Fruit fly (Drosophila melanogaster) whole organism, embryonic: ENCODE results near the gene CG33654.

Source experiments
- Blimp-1 ChIP-seq: fragments of 200-800 bp; sonication (Bioruptor generic); optimal IDR thresholded peaks from 3 replicates; lab custom pipeline; 2018; ENCODE audit warnings: missing biosample characterization, missing genetic modification characterization, mild to moderate bottlenecking, moderate library complexity, missing genetic modification reagents
- CG10209 ChIP-seq: fragments of 200-800 bp; sonication (Bioruptor generic); optimal IDR thresholded peaks from 3 replicates; lab custom pipeline; 2017; ENCODE audit warnings: missing biosample characterization, mild to moderate bottlenecking, missing genetic modification characterization, missing genetic modification reagents
- CG10366 ChIP-seq: fragments of 200-800 bp; sonication (Bioruptor generic); IDR thresholded peaks from 2 replicates; pipeline ENCODE4 v1.3.6; 2022; ENCODE audit warnings: missing biosample characterization, missing genetic modification characterization
- CG10565 ChIP-seq: fragments of 200-800 bp; sonication (Bioruptor generic); optimal IDR thresholded peaks from 3 replicates; lab custom pipeline; 2016; ENCODE audit warnings: missing biosample characterization, mild to moderate bottlenecking, missing genetic modification characterization
- CG13296 ChIP-seq: fragments of 200-800 bp; sonication (Bioruptor generic); optimal IDR thresholded peaks from 3 replicates; lab custom pipeline; 2018; ENCODE audit warnings: missing biosample characterization, mild to moderate bottlenecking, missing genetic modification characterization
- CG15479 ChIP-seq: fragments of 200-800 bp; sonication (Bioruptor generic); optimal IDR thresholded peaks from 3 replicates; lab custom pipeline; 2019; ENCODE audit warnings: missing biosample characterization, mild to moderate bottlenecking, missing genetic modification characterization, moderate library complexity
- CG15601 ChIP-seq: fragments of 200-800 bp; sonication (Bioruptor generic); optimal IDR thresholded peaks from 3 replicates; lab custom pipeline; 2019; ENCODE audit warnings: missing biosample characterization, mild to moderate bottlenecking, missing genetic modification characterization, moderate library complexity
- CG1603 ChIP-seq: fragments of 200-800 bp; sonication (Bioruptor generic); optimal IDR thresholded peaks from 2 replicates; lab custom pipeline; 2019; ENCODE audit warnings: missing biosample characterization, mild to moderate bottlenecking, missing genetic modification characterization, moderate library complexity
- CG17829 ChIP-seq: fragments of 200-800 bp; optimal IDR thresholded peaks from 2 replicates; lab custom pipeline; 2019; ENCODE audit warnings: missing biosample characterization, mild to moderate bottlenecking, missing genetic modification characterization, moderate library complexity
- CG18764 ChIP-seq: fragments of 200-800 bp; sonication (Bioruptor generic); optimal IDR thresholded peaks from 3 replicates; lab custom pipeline; 2016; ENCODE audit warnings: missing biosample characterization, missing genetic modification characterization
- CG2120 ChIP-seq: fragments of 200-800 bp; sonication (Bioruptor generic); optimal IDR thresholded peaks from 3 replicates; lab custom pipeline; 2016; ENCODE audit warnings: missing biosample characterization, missing genetic modification characterization
- CG32532 ChIP-seq: fragments of 200-800 bp; sonication (Bioruptor generic); IDR thresholded peaks from 2 replicates; pipeline ENCODE4 v1.3.6; 2022; ENCODE audit warnings: missing biosample characterization, missing genetic modification characterization
- CG4282 ChIP-seq: fragments of 200-800 bp; sonication (Bioruptor generic); optimal IDR thresholded peaks from 2 replicates; lab custom pipeline; 2016; ENCODE audit warnings: missing biosample characterization, missing genetic modification characterization
- CG4617 ChIP-seq: fragments of 200-800 bp; sonication (Bioruptor generic); optimal IDR thresholded peaks from 3 replicates; lab custom pipeline; 2016; ENCODE audit warnings: missing biosample characterization, missing genetic modification characterization, borderline replicate concordance
- CG5180 ChIP-seq: fragments of 200-800 bp; sonication (Bioruptor generic); optimal IDR thresholded peaks from 3 replicates; lab custom pipeline; 2017; ENCODE audit warnings: missing biosample characterization, missing genetic modification characterization, mild to moderate bottlenecking, moderate library complexity, missing genetic modification reagents
- CG6683 ChIP-seq: fragments of 200-800 bp; sonication (Bioruptor generic); optimal IDR thresholded peaks from 2 replicates; lab custom pipeline; 2017; ENCODE audit warnings: missing biosample characterization, mild to moderate bottlenecking, missing genetic modification characterization, missing genetic modification reagents
- CG7556 ChIP-seq: fragments of 200-800 bp; sonication (Bioruptor generic); optimal IDR thresholded peaks from 2 replicates; lab custom pipeline; 2017; ENCODE audit warnings: missing biosample characterization, mild to moderate bottlenecking, missing genetic modification characterization
- CHES-1-like ChIP-seq: fragments of 200-800 bp; sonication (Bioruptor generic); optimal IDR thresholded peaks from 2 replicates; lab custom pipeline; 2016; ENCODE audit warnings: missing biosample characterization, missing genetic modification characterization
- Dad ChIP-seq: fragments of 200-800 bp; sonication (Bioruptor generic); optimal IDR thresholded peaks from 3 replicates; lab custom pipeline; 2016; ENCODE audit warnings: missing biosample characterization, missing genetic modification characterization
- Dek ChIP-seq: fragments of 200-800 bp; sonication (Bioruptor generic); optimal IDR thresholded peaks from 3 replicates; lab custom pipeline; 2019; ENCODE audit warnings: missing biosample characterization, mild to moderate bottlenecking, missing genetic modification characterization, moderate library complexity
- Dfd ChIP-seq, 2 experiments: fragments of >200 bp; optimal IDR thresholded peaks; 2 replicates each; lab custom pipeline; 2017; ENCODE audit warnings: missing biosample characterization in 2 of 2, missing genetic modification characterization in 2 of 2
- ERR ChIP-seq: fragments of 200-800 bp; sonication (Bioruptor generic); optimal IDR thresholded peaks from 2 replicates; lab custom pipeline; 2016; ENCODE audit warnings: missing biosample characterization, missing genetic modification characterization
- GATAe ChIP-seq: fragments of 200-800 bp; sonication (Bioruptor generic); conservative IDR thresholded peaks from 2 replicates; pipeline ENCODE4 v1.3.6; 2022; ENCODE audit warnings: missing biosample characterization, missing genetic modification characterization
- HLH54F ChIP-seq: fragments of 200-800 bp; sonication (Bioruptor generic); optimal IDR thresholded peaks from 3 replicates; lab custom pipeline; 2016; ENCODE audit warnings: missing biosample characterization, missing genetic modification characterization
- NC2α ChIP-seq: fragments of 200-800 bp; sonication (Bioruptor generic); optimal IDR thresholded peaks from 2 replicates; lab custom pipeline; 2016; ENCODE audit warnings: missing biosample characterization, missing genetic modification characterization
- NFAT ChIP-seq: fragments of 200-800 bp; sonication (Bioruptor generic); IDR thresholded peaks from 2 replicates; pipeline ENCODE4 v1.3.6; 2022; ENCODE audit warnings: missing biosample characterization, missing genetic modification characterization
- Optix ChIP-seq: fragments of 200-800 bp; sonication (Bioruptor generic); IDR thresholded peaks from 3 replicates; pipeline ENCODE4 v1.3.6; 2022; ENCODE audit warnings: missing biosample characterization, missing genetic modification characterization
- Sin3A ChIP-seq: fragments of >200 bp; optimal IDR thresholded peaks from 2 replicates; lab custom pipeline; 2018
- Usf ChIP-seq: fragments of 200-800 bp; sonication (Bioruptor generic); optimal IDR thresholded peaks from 2 replicates; lab custom pipeline; 2017; ENCODE audit warnings: missing genotype, missing biosample characterization, missing genetic modification characterization
- Vsx1 ChIP-seq: fragments of 200-800 bp; sonication (Bioruptor generic); optimal IDR thresholded peaks from 2 replicates; lab custom pipeline; 2017; ENCODE audit warnings: missing biosample characterization, mild to moderate bottlenecking, missing genetic modification characterization, missing genetic modification reagents
- ap ChIP-seq: fragments of 200-800 bp; sonication (Bioruptor generic); IDR thresholded peaks from 2 replicates; pipeline ENCODE4 v1.3.6; 2022; ENCODE audit warnings: missing biosample characterization, missing genetic modification characterization
- ash1 ChIP-seq: fragments of 200-800 bp; sonication (Bioruptor generic); optimal IDR thresholded peaks from 2 replicates; lab custom pipeline; 2018; ENCODE audit warnings: missing biosample characterization, mild to moderate bottlenecking, missing genetic modification characterization
- bsh ChIP-seq, 2 experiments: fragments of 200-800 bp; sonication (Bioruptor generic); optimal IDR thresholded peaks; 2 replicates each; lab custom pipeline; 2017 to 2018; ENCODE audit warnings: mild to moderate bottlenecking in 2 of 2, missing biosample characterization in 2 of 2, missing genetic modification characterization in 2 of 2, moderate library complexity in 1 of 2
- cad ChIP-seq: fragments of >200 bp; optimal IDR thresholded peaks from 2 replicates; lab custom pipeline; 2017; ENCODE audit warnings: missing biosample characterization, missing genetic modification characterization
- dmrt11E ChIP-seq: fragments of 200-800 bp; sonication (Bioruptor generic); optimal IDR thresholded peaks from 3 replicates; lab custom pipeline; 2018; ENCODE audit warnings: missing biosample characterization, mild to moderate bottlenecking, missing genetic modification characterization, moderate library complexity
- dmrt99B ChIP-seq: fragments of 200-800 bp; sonication (Bioruptor generic); optimal IDR thresholded peaks from 2 replicates; lab custom pipeline; 2018; ENCODE audit warnings: missing biosample characterization, mild to moderate bottlenecking, missing genetic modification characterization, moderate library complexity
- fd102C ChIP-seq: fragments of 200-800 bp; sonication (Bioruptor generic); optimal IDR thresholded peaks from 2 replicates; lab custom pipeline; 2018; ENCODE audit warnings: missing biosample characterization, mild to moderate bottlenecking, missing genetic modification characterization, moderate library complexity
- fd3F ChIP-seq: fragments of 200-800 bp; sonication (Bioruptor generic); optimal IDR thresholded peaks from 2 replicates; lab custom pipeline; 2018; ENCODE audit warnings: missing biosample characterization, mild to moderate bottlenecking, missing genetic modification characterization, moderate library complexity
- fru ChIP-seq: fragments of >200 bp; optimal IDR thresholded peaks from 2 replicates; lab custom pipeline; 2017
- grau ChIP-seq: fragments of 200-800 bp; optimal IDR thresholded peaks from 3 replicates; lab custom pipeline; 2019; ENCODE audit warnings: missing biosample characterization, mild to moderate bottlenecking, missing genetic modification characterization, moderate library complexity
- inv ChIP-seq: fragments of 200-800 bp; sonication (Bioruptor generic); IDR thresholded peaks from 2 replicates; pipeline ENCODE4 v1.3.6; 2022; ENCODE audit warnings: missing biosample characterization, missing genetic modification characterization; ENCODE audit not compliant: partially characterized antibody
- lmd ChIP-seq: fragments of 200-800 bp; sonication (Bioruptor generic); IDR thresholded peaks from 2 replicates; pipeline ENCODE4 v1.3.6; 2022; ENCODE audit warnings: missing biosample characterization, missing genetic modification characterization
- mld ChIP-seq: fragments of 200-800 bp; sonication (Bioruptor generic); IDR thresholded peaks from 3 replicates; pipeline ENCODE4 v1.3.6; 2022; ENCODE audit warnings: missing biosample characterization, missing genetic modification characterization; ENCODE audit not compliant: partially characterized antibody
- pnt ChIP-seq: fragments of 200-800 bp; sonication (Bioruptor generic); optimal IDR thresholded peaks from 3 replicates; lab custom pipeline; 2016; ENCODE audit warnings: missing biosample characterization, missing genetic modification characterization
- schlank ChIP-seq: fragments of 200-800 bp; sonication (Bioruptor generic); optimal IDR thresholded peaks from 2 replicates; lab custom pipeline; 2018; ENCODE audit warnings: missing biosample characterization, mild to moderate bottlenecking, missing genetic modification characterization
- sim ChIP-seq: fragments of 200-800 bp; sonication (Bioruptor generic); IDR thresholded peaks from 2 replicates; pipeline ENCODE4 v1.3.6; 2022; ENCODE audit warnings: missing biosample characterization, missing genetic modification characterization
- trh ChIP-seq: fragments of 200-800 bp; sonication (Bioruptor generic); optimal IDR thresholded peaks from 2 replicates; lab custom pipeline; 2016; ENCODE audit warnings: missing biosample characterization, missing genetic modification characterization
- unpg ChIP-seq: fragments of 200-800 bp; sonication (Bioruptor generic); optimal IDR thresholded peaks from 3 replicates; lab custom pipeline; 2018; ENCODE audit warnings: missing biosample characterization, mild to moderate bottlenecking, missing genetic modification characterization, moderate library complexity
- yki ChIP-seq: fragments of >200 bp; optimal IDR thresholded peaks from 3 replicates; lab custom pipeline; 2018
- zf30C ChIP-seq: fragments of 200-800 bp; sonication (Bioruptor generic); optimal IDR thresholded peaks from 3 replicates; lab custom pipeline; 2018; ENCODE audit warnings: missing biosample characterization, mild to moderate bottlenecking, missing genetic modification characterization
- zfh2 ChIP-seq: fragments of 200-800 bp; sonication (Bioruptor generic); optimal IDR thresholded peaks from 2 replicates; lab custom pipeline; 2016; ENCODE audit warnings: missing biosample characterization, missing genetic modification characterization

The CG33654 gene

dm6 chr3R:9550265-9551012, 32.6 kb downstream of the CG33654 start (continued):
- TF ChIP-seq HLH54F (GFP tag; lab: Kevin White, UChicago) = no peak
- TF ChIP-seq ap (GFP tag; lab: Robert Waterston, UW) = no peak
- peak; percentile 1 for TF ChIP-seq dmrt99B
- no peak for TF ChIP-seq CG10565
- no peak for TF ChIP-seq CG4282 (GFP tag; lab: Kevin White, UChicago)
- peak; percentile 52 for TF ChIP-seq CG15601
- TF ChIP-seq CG15479 (GFP tag; lab: Kevin White, UChicago) = peak; percentile 41
- TF ChIP-seq yki = peak; percentile 96
- TF ChIP-seq pnt = no peak
- no peak for TF ChIP-seq CG13296 (GFP tag; lab: Kevin White, UChicago)
- no peak for TF ChIP-seq fd3F (GFP tag; lab: Kevin White, UChicago)
- TF ChIP-seq unpg (GFP tag; lab: Kevin White, UChicago) = no peak
- TF ChIP-seq CG5180 (GFP tag; lab: Kevin White, UChicago) = peak; percentile 40
- no peak for TF ChIP-seq CG4617 (GFP tag; lab: Kevin White, UChicago)
- TF ChIP-seq Optix (GFP tag; lab: Robert Waterston, UW) = no peak
- no peak for TF ChIP-seq CG1603 (tag; lab: Kevin White, UChicago)
- no peak for TF ChIP-seq lmd
- TF ChIP-seq Blimp-1 (GFP tag; lab: Kevin White, UChicago) = peak; percentile 8
- TF ChIP-seq ERR (GFP tag; lab: Kevin White, UChicago) = peak; percentile 29
- no peak for TF ChIP-seq dmrt11E (tag; lab: Kevin White, UChicago)
- TF ChIP-seq NC2α (GFP tag; lab: Kevin White, UChicago) = no peak
- TF ChIP-seq CG17829 = no peak
- TF ChIP-seq CG18764 = no peak
- peak in 1 of 2 experiments; percentile 16 for TF ChIP-seq bsh (GFP tag; optimal IDR thresholded peaks at IDR 0.05; lab: Kevin White, UChicago)
- peak; percentile 24 for TF ChIP-seq cad
- TF ChIP-seq CG10209 (GFP tag; lab: Kevin White, UChicago) = no peak
- TF ChIP-seq Dfd (GFP tag; optimal IDR thresholded peaks at IDR 0.05; lab: Kevin White, UChicago) = no peak
- no peak for TF ChIP-seq trh
- no peak for TF ChIP-seq sim (GFP tag; lab: Robert Waterston, UW)
- no peak for TF ChIP-seq NFAT
- no peak for TF ChIP-seq mld (GFP tag; lab: Robert Waterston, UW)
- no peak for TF ChIP-seq inv (GFP tag; lab: Robert Waterston, UW)
- no peak for TF ChIP-seq Usf (GFP tag; lab: Kevin White, UChicago)
- TF ChIP-seq GATAe (GFP tag; lab: Robert Waterston, UW) = no peak
- TF ChIP-seq Dek = no peak
- TF ChIP-seq fd102C (GFP tag; lab: Kevin White, UChicago) = no peak
- TF ChIP-seq Dad = no peak
- TF ChIP-seq CG32532 (GFP tag; lab: Robert Waterston, UW) = no peak
- TF ChIP-seq CG10366 (GFP tag; lab: Robert Waterston, UW) = no peak
- TF ChIP-seq zf30C (GFP tag; lab: Kevin White, UChicago) = no peak
- no peak for TF ChIP-seq CHES-1-like (GFP tag; lab: Kevin White, UChicago)
- peak; percentile 19 for TF ChIP-seq CG6683 (GFP tag; lab: Kevin White, UChicago)
- TF ChIP-seq grau (tag; lab: Kevin White, UChicago) = no peak
- no peak for TF ChIP-seq zfh2 (GFP tag; lab: Kevin White, UChicago)
- no peak for TF ChIP-seq Vsx1 (GFP tag; lab: Kevin White, UChicago)
- peak; percentile 37 for TF ChIP-seq ash1
- TF ChIP-seq Sin3A (lab: Kevin White, UChicago) = no peak
- TF ChIP-seq fru (lab: Kevin White, UChicago) = no peak
- TF ChIP-seq CG7556 (GFP tag; lab: Kevin White, UChicago) = no peak
- no peak for TF ChIP-seq schlank (tag; lab: Kevin White, UChicago)
- no peak for TF ChIP-seq CG2120 (GFP tag; lab: Kevin White, UChicago)
